Worm (Caenorhabditis elegans) whole organism, early embryonic: ENCODE measurements around the gene C15C8.8.

Experiments used
- ama-1 ChIP-seq: fragments of 150-350 bp; optimal IDR thresholded peaks from 2 replicates; lab custom pipeline; 2014
- flt-1 ChIP-seq: fragments of 200-800 bp; sonication (Bioruptor generic); IDR thresholded peaks from 2 replicates; pipeline ENCODE4 v1.3.6; 2022; ENCODE audit warnings: missing genetic modification characterization, missing compliant biosample characterization

DNA sequence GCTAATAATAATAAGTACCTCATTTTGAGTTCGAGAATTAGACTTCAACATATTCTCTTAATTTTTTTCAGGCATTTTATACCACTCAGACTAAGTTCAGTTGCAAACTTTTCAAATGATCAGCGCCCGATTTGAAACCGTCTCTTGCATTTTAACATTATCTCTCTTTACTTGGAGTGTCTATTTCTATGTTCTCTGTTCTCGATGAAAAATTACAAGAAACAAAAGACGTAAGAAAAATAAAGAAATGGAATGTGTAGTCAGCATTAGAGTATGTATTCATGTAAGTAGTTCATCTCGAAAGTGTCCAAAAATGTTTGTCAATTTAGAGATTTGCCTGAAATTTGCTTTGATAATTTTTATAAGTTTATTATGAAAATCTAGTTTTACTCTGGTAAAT lies 47.9 kb upstream of the C15C8.8 start, which contains the start of gene ugt-3:
- TF ChIP-seq flt-1 (GFP tag; lab: Robert Waterston, UW) (no peak), ama-1 (lab: Kevin White, UChicago) (no peak)
